Fruit fly (Drosophila melanogaster): ENCODE data around the gene sc.

DNA sequence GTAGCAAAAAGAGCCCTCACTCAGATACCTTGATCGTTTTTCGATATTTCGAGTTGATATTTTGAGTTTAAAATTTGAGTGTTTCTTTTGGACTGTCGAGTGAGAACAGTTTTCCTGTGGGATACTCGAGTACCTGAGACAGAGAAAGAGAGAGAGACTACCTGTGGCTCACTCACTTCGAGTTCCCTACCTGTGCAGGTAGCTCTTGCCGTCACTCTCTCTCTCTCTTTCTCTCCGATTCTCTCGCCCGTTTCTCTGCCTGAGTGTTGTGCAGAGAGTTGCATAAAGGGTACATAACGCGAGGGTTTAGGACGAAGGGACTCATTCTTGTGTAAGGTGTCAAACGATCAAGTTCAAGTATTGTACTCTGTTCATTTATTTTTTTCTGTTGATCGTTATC lies at the start of gene sc:
- TF ChIP-seq usp (GFP tag; optimal IDR thresholded peaks at IDR 0.05) = no peak
- TF ChIP-seq Sin3A (optimal IDR thresholded peaks at IDR 0.05) = no peak
- no peak for TF ChIP-seq CG7271 (tag; optimal IDR thresholded peaks at IDR 0.05)
- no peak for TF ChIP-seq CG17186 (GFP tag; optimal IDR thresholded peaks at IDR 0.05)
- no peak for TF ChIP-seq BtbVII (GFP tag; optimal IDR thresholded peaks at IDR 0.05)
- TF ChIP-seq unc-4 (GFP tag; IDR thresholded peaks at IDR 0.05; ENCODE audit: partially characterized antibody) = no peak
- TF ChIP-seq CG7556 (GFP tag; optimal IDR thresholded peaks at IDR 0.05) = no peak
- TF ChIP-seq CG1233 (GFP tag; optimal IDR thresholded peaks at IDR 0.05) = no peak

Measured in whole organism, embryonic.